Worm (Caenorhabditis elegans) whole organism, L2 larva: ENCODE data around the gene F55A4.7.

ENCODE experiments used
- blmp-1 ChIP-seq: sonication (generic microtip); optimal IDR thresholded peaks from 2 replicates; lab custom pipeline; 2017; ENCODE audit warnings: missing genetic modification characterization, mild to moderate bottlenecking, missing compliant biosample characterization, antibody characterized with exemption, moderate library complexity; ENCODE audit not compliant: insufficient read depth
- elt-1 ChIP-seq: fragments of 150-350 bp; optimal IDR thresholded peaks from 2 replicates; lab custom pipeline; 2014; ENCODE audit warnings: missing biosample characterization, missing genetic modification characterization
- lin-11 ChIP-seq: fragments of 150-350 bp; sonication (generic microtip); optimal IDR thresholded peaks from 2 replicates; lab custom pipeline; 2014; ENCODE audit warnings: missing biosample characterization, missing genetic modification characterization, inconsistent platforms, mixed read lengths
- mdl-1 ChIP-seq, 2 experiments: fragments of 150-350 bp in 1 of 2; sonication (generic microtip) in 1 of 2; optimal IDR thresholded peaks; 2 replicates each; lab custom pipeline; 2017; ENCODE audit warnings: missing biosample characterization in 2 of 2, missing genetic modification characterization in 2 of 2
- nhr-11 ChIP-seq: fragments of 150-350 bp; optimal IDR thresholded peaks from 2 replicates; lab custom pipeline; 2014; ENCODE audit warnings: missing biosample characterization, missing genetic modification characterization
- nhr-23 ChIP-seq: fragments of 150-350 bp; optimal IDR thresholded peaks from 2 replicates; lab custom pipeline; 2014; ENCODE audit warnings: missing biosample characterization, missing genetic modification reagents, missing genetic modification characterization
- sem-4 ChIP-seq: fragments of 150-350 bp; optimal IDR thresholded peaks from 2 replicates; lab custom pipeline; 2014; ENCODE audit warnings: missing biosample characterization, missing genetic modification reagents, missing genetic modification characterization
- snpc-4 ChIP-seq: fragments of 150-350 bp; optimal IDR thresholded peaks from 2 replicates; lab custom pipeline; 2014; ENCODE audit warnings: missing biosample characterization, missing genetic modification characterization

DNA sequence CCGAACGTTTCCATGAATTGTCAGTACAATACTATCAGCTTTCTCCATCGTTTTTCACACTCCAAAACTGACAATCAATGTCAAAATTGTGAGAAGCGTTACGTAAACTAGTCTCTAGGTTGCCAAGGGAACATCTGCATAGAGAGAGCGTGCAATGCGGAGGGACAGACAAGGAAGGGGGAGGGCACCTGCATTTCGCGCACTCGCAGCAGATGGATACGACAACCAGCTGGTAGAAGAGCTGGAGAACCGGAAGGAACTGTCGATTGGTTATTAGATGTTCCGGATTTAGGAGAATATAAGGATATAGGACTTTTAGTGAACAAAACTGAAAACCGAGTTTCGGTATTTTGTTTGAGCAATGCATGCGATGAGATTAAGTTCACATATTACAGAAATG lies 30.7 kb upstream of the F55A4.7 start, which contains the start of gene mksr-1:
- TF ChIP-seq nhr-11 (tag; lab: Kevin White, UChicago) = no peak
- TF ChIP-seq mdl-1 (tag; optimal IDR thresholded peaks at IDR 0.05; lab: Kevin White, UChicago) = no peak
- no peak for TF ChIP-seq snpc-4 (tag; lab: Kevin White, UChicago)
- TF ChIP-seq elt-1 (tag; lab: Kevin White, UChicago) = no peak
- TF ChIP-seq nhr-23 (tag; lab: Kevin White, UChicago) = no peak
- no peak for TF ChIP-seq blmp-1 (tag; lab: Kevin White, UChicago)
- TF ChIP-seq lin-11 (tag; lab: Kevin White, UChicago) = no peak
- TF ChIP-seq sem-4 (tag; lab: Kevin White, UChicago) = no peak
